Worm (Caenorhabditis elegans): ENCODE results near the gene K08B4.7.

DNA sequence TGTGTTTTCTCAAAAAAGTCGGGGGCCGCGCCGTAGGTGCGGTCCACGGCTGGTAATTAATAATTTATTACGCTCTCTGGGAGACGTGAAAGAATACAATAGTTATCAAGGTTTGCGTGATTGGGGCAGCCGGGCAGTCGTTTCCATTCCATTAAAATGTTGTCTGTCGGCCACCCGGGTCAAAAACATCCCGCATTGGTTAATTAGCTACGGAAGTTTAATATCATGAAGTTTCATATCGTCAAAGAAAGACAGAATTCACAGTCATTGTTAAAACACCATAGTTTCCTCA is 2.0 kb upstream of the K08B4.7 start:
- TF ChIP-seq B0019.2 (GFP tag; conservative IDR thresholded peaks at IDR 0.05) (no peak), ztf-26 (tag; optimal IDR thresholded peaks at IDR 0.05) (no peak), ztf-6 (GFP tag; IDR thresholded peaks at IDR 0.05) (no peak), mes-4 (tag; optimal IDR thresholded peaks at IDR 0.05) (no peak), Y53F4B.3 (GFP tag; IDR thresholded peaks at IDR 0.05) (no peak), let-607 (tag; optimal IDR thresholded peaks at IDR 0.05) (no peak), tlf-1 (GFP tag; optimal IDR thresholded peaks at IDR 0.05) (no peak), pha-4 (tag; optimal IDR thresholded peaks at IDR 0.05) (no peak)
